Worm (Caenorhabditis elegans): ENCODE measurements around the gene ins-35.

- no peak for TF ChIP-seq unc-62 (GFP tag; optimal IDR thresholded peaks at IDR 0.05)
- no peak for TF ChIP-seq nhr-23 (tag; optimal IDR thresholded peaks at IDR 0.05)
- no peak for TF ChIP-seq daf-12 (tag; optimal IDR thresholded peaks at IDR 0.05)
- TF ChIP-seq egl-27 (tag; optimal IDR thresholded peaks at IDR 0.05), result no peak
These were observed 18.9 kb upstream of the ins-35 start, which contains the start of gene grd-11 for ce11 chrV:20356472-20356871.
